Worm (Caenorhabditis elegans) whole organism, L4/young adult: Measurements from ENCODE around the gene F42H10.2.

ENCODE experiments used
- W03F9.2 ChIP-seq: fragments of 150-350 bp; optimal IDR thresholded peaks from 2 replicates; lab custom pipeline; 2014; ENCODE audit warnings: missing biosample characterization, missing genetic modification characterization
- him-1 ChIP-seq: sonication (generic microtip); optimal IDR thresholded peaks from 2 replicates; lab custom pipeline; 2016; ENCODE audit warnings: missing genotype, missing genetic modification reagents, missing genetic modification characterization, missing compliant biosample characterization

- TF ChIP-seq him-1 = no peak
- no peak for TF ChIP-seq W03F9.2 (tag; lab: Kevin White, UChicago)
Observed at ce11 chrIII:8511711-8512110, 21.3 kb downstream of the F42H10.2 start.
